Fruit fly (Drosophila melanogaster): ENCODE results near the gene CG18528.

CG18528 gene

dm6 chr3R:24333182-24333808 lies 26.6 kb downstream of the CG18528 start, which contains the start of the genes Rrp5 and Dis3 (continued):
- TF ChIP-seq CG14965 (GFP tag; optimal IDR thresholded peaks at IDR 0.05; ENCODE audit: borderline replicate concordance): no peak
- TF ChIP-seq ap (GFP tag; IDR thresholded peaks at IDR 0.05): no peak
- TF ChIP-seq Max (GFP tag; optimal IDR thresholded peaks at IDR 0.05): peak; percentile 95
- peak in 1 of 2 experiments; percentile 22 for TF ChIP-seq Pdp1 (GFP tag; optimal IDR thresholded peaks at IDR 0.05)
- peak; percentile 91 for TF ChIP-seq HmgD (GFP tag; optimal IDR thresholded peaks at IDR 0.05)
- no peak for TF ChIP-seq CG10654 (GFP tag; optimal IDR thresholded peaks at IDR 0.05)
- TF ChIP-seq Dip3 (GFP tag; optimal IDR thresholded peaks at IDR 0.05): peak; percentile 45
- TF ChIP-seq zen2 (GFP tag; IDR thresholded peaks at IDR 0.05; ENCODE audit: partially characterized antibody): no peak
- TF ChIP-seq vfl (GFP tag; optimal IDR thresholded peaks at IDR 0.05): no peak
- no peak for TF ChIP-seq seq (GFP tag; IDR thresholded peaks at IDR 0.05)
- peak; percentile 22 for TF ChIP-seq CG12155 (GFP tag; optimal IDR thresholded peaks at IDR 0.05)
- TF ChIP-seq CG1024 (GFP tag; IDR thresholded peaks at IDR 0.05): peak; percentile 91
- no peak for TF ChIP-seq otp (GFP tag; IDR thresholded peaks at IDR 0.05)
- TF ChIP-seq Rfx (GFP tag; IDR thresholded peaks at IDR 0.05): peak; percentile 73
- TF ChIP-seq CG5953 (GFP tag; IDR thresholded peaks at IDR 0.05): peak; percentile 17; the same call in 1 of the 2 replicates
- TF ChIP-seq Ptx1 (GFP tag; IDR thresholded peaks at IDR 0.05): peak; percentile 45; the same call in 1 of the 2 replicates
- TF ChIP-seq dmrt11E (tag; optimal IDR thresholded peaks at IDR 0.05): no peak
- TF ChIP-seq BtbVII (GFP tag; optimal IDR thresholded peaks at IDR 0.05): no peak
- peak; percentile 69 for TF ChIP-seq pita (GFP tag; optimal IDR thresholded peaks at IDR 0.05)
- no peak for TF ChIP-seq Asciz (GFP tag; optimal IDR thresholded peaks at IDR 0.05)
- no peak for TF ChIP-seq CG7271 (tag; optimal IDR thresholded peaks at IDR 0.05)
- TF ChIP-seq MBD-R2 (GFP tag; IDR thresholded peaks at IDR 0.05): peak; percentile 99
- TF ChIP-seq CG30431 (GFP tag; optimal IDR thresholded peaks at IDR 0.05): no peak
- no peak for TF ChIP-seq CG10274 (GFP tag; optimal IDR thresholded peaks at IDR 0.05)
- TF ChIP-seq CG11247 (GFP tag; IDR thresholded peaks at IDR 0.05): peak; percentile 51
- 0 out of 4 replicates have a peak, but pooled peaks have one; percentile 17 for TF ChIP-seq Dll (GFP tag; IDR thresholded peaks at IDR 0.05; ENCODE audit: partially characterized antibody)
- TF ChIP-seq Abd-B (GFP tag; optimal IDR thresholded peaks at IDR 0.05): no peak
- no peak for TF ChIP-seq Mes4 (GFP tag; optimal IDR thresholded peaks at IDR 0.05)
- TF ChIP-seq CkIIα-i1 (GFP tag; IDR thresholded peaks at IDR 0.05): no peak
- no peak for TF ChIP-seq ewg (GFP tag; optimal IDR thresholded peaks at IDR 0.05)
- TF ChIP-seq Jarid2 (GFP tag; optimal IDR thresholded peaks at IDR 0.05): no peak
- TF ChIP-seq danr (GFP tag; IDR thresholded peaks at IDR 0.05): no peak
- no peak for TF ChIP-seq CG9727 (GFP tag; optimal IDR thresholded peaks at IDR 0.05)
- no peak for TF ChIP-seq CG15269 (tag; optimal IDR thresholded peaks at IDR 0.05)
- TF ChIP-seq da (GFP tag; optimal IDR thresholded peaks at IDR 0.05): no peak
- no peak for TF ChIP-seq CTCF (GFP tag; optimal IDR thresholded peaks at IDR 0.05)
- TF ChIP-seq Opbp (GFP tag; IDR thresholded peaks at IDR 0.05; ENCODE audit: partially characterized antibody): peak; percentile 76
- TF ChIP-seq abd-A (tag; optimal IDR thresholded peaks at IDR 0.05): no peak
- no peak for TF ChIP-seq crc (GFP tag; optimal IDR thresholded peaks at IDR 0.05)
- TF ChIP-seq CG14441 (GFP tag; IDR thresholded peaks at IDR 0.05): peak; percentile 30; the same call in 1 of the 2 replicates
- no peak for TF ChIP-seq jing (GFP tag; optimal IDR thresholded peaks at IDR 0.05)
- TF ChIP-seq CG11695 (GFP tag; IDR thresholded peaks at IDR 0.05): no peak
- no peak for TF ChIP-seq MTF-1 (GFP tag; optimal IDR thresholded peaks at IDR 0.05; ENCODE audit: borderline replicate concordance)
- TF ChIP-seq btn (GFP tag; optimal IDR thresholded peaks at IDR 0.05): no peak
- no peak for TF ChIP-seq CG31388 (GFP tag; optimal IDR thresholded peaks at IDR 0.05)
- no peak for TF ChIP-seq gt (GFP tag; IDR thresholded peaks at IDR 0.05)
- TF ChIP-seq HLH54F (GFP tag; optimal IDR thresholded peaks at IDR 0.05): peak; percentile 50
- no peak for TF ChIP-seq CG8924 (tag; optimal IDR thresholded peaks at IDR 0.05)
- no peak for TF ChIP-seq CG6654 (GFP tag; optimal IDR thresholded peaks at IDR 0.05)
- peak; percentile 50 for TF ChIP-seq Adf1 (GFP tag; IDR thresholded peaks at IDR 0.05)
- TF ChIP-seq amos (GFP tag; IDR thresholded peaks at IDR 0.05; ENCODE audit: partially characterized antibody): peak; percentile 58

Data from whole organism, embryonic.